Fruit fly (Drosophila melanogaster) whole organism, prepupa: ENCODE measurements around the gene Tm2.
A peak's percentile ranks its signal among the peaks of the same experiment; 100 is the strongest.

Experiments used
- CG10631 ChIP-seq: fragments of 200-800 bp; sonication (Bioruptor generic); optimal IDR thresholded peaks from 2 replicates; lab custom pipeline; 2016; ENCODE audit warnings: missing biosample characterization, missing genetic modification characterization
- CG11294 ChIP-seq: fragments of 200-800 bp; sonication (Bioruptor generic); IDR thresholded peaks from 2 replicates; pipeline ENCODE4 v1.3.6; 2022; ENCODE audit warnings: missing biosample characterization, missing genetic modification characterization
- CG11762 ChIP-seq: fragments of 200-800 bp; sonication (Bioruptor generic); optimal IDR thresholded peaks from 3 replicates; lab custom pipeline; 2016; ENCODE audit warnings: missing biosample characterization, missing genetic modification characterization; ENCODE audit not compliant: insufficient read depth
- CG11902 ChIP-seq: fragments of 200-800 bp; sonication (Bioruptor generic); optimal IDR thresholded peaks from 3 replicates; lab custom pipeline; 2016; ENCODE audit warnings: missing biosample characterization, missing genetic modification characterization
- CG15336 ChIP-seq: fragments of 200-800 bp; sonication (Bioruptor generic); IDR thresholded peaks from 2 replicates; pipeline ENCODE4 v1.3.6; 2022; ENCODE audit warnings: missing biosample characterization, missing genetic modification characterization
- CG1621 ChIP-seq: fragments of 200-800 bp; sonication (Bioruptor generic); optimal IDR thresholded peaks from 3 replicates; lab custom pipeline; 2018; ENCODE audit warnings: missing biosample characterization, mild to moderate bottlenecking, missing genetic modification characterization
- CG16779 ChIP-seq: fragments of 200-800 bp; sonication (Bioruptor generic); optimal IDR thresholded peaks from 3 replicates; lab custom pipeline; 2017; ENCODE audit warnings: missing biosample characterization, mild to moderate bottlenecking, missing genetic modification characterization
- CG3032 ChIP-seq: fragments of 200-800 bp; optimal IDR thresholded peaks from 2 replicates; lab custom pipeline; 2019; ENCODE audit warnings: missing biosample characterization, mild to moderate bottlenecking, missing genetic modification characterization, moderate library complexity
- CG32006 ChIP-seq: fragments of 200-800 bp; sonication (Bioruptor generic); optimal IDR thresholded peaks from 3 replicates; lab custom pipeline; 2017; ENCODE audit warnings: missing biosample characterization, mild to moderate bottlenecking, missing genetic modification characterization
- CG34406 ChIP-seq: fragments of 200-800 bp; sonication (Bioruptor generic); optimal IDR thresholded peaks from 3 replicates; lab custom pipeline; 2016; ENCODE audit warnings: missing biosample characterization, missing genetic modification characterization
- CG3919 ChIP-seq: fragments of 200-800 bp; sonication (Bioruptor generic); optimal IDR thresholded peaks from 3 replicates; lab custom pipeline; 2016; ENCODE audit warnings: missing biosample characterization, missing genetic modification characterization
- CG4318 ChIP-seq: fragments of 200-800 bp; sonication (Bioruptor generic); optimal IDR thresholded peaks from 3 replicates; lab custom pipeline; 2017; ENCODE audit warnings: missing biosample characterization, mild to moderate bottlenecking, missing genetic modification characterization
- CG6163 ChIP-seq: fragments of 200-800 bp; sonication (Bioruptor generic); IDR thresholded peaks from 3 replicates; pipeline ENCODE4 v1.3.6; 2022; ENCODE audit warnings: missing biosample characterization, missing genetic modification characterization
- CG6276 ChIP-seq: fragments of 200-800 bp; sonication (Bioruptor generic); optimal IDR thresholded peaks from 2 replicates; lab custom pipeline; 2017; ENCODE audit warnings: missing biosample characterization, mild to moderate bottlenecking, missing genetic modification characterization
- CG6792 ChIP-seq: fragments of 200-800 bp; sonication (Bioruptor generic); optimal IDR thresholded peaks from 3 replicates; lab custom pipeline; 2016; ENCODE audit warnings: missing biosample characterization, missing genetic modification characterization
- CG6808 ChIP-seq: fragments of 200-800 bp; sonication (Bioruptor generic); optimal IDR thresholded peaks from 3 replicates; lab custom pipeline; 2017; ENCODE audit warnings: missing biosample characterization, missing genetic modification characterization, mild to moderate bottlenecking, moderate library complexity, missing genetic modification reagents
- CG6854 ChIP-seq: fragments of 200-800 bp; sonication (Bioruptor generic); optimal IDR thresholded peaks from 2 replicates; lab custom pipeline; 2017; ENCODE audit warnings: missing biosample characterization, mild to moderate bottlenecking, missing genetic modification characterization
- CG7368 ChIP-seq: fragments of 200-800 bp; sonication (Bioruptor generic); optimal IDR thresholded peaks from 3 replicates; lab custom pipeline; 2016; ENCODE audit warnings: missing biosample characterization, missing genetic modification characterization
- CG8119 ChIP-seq: fragments of 200-800 bp; sonication (Bioruptor generic); IDR thresholded peaks from 3 replicates; pipeline ENCODE4 v1.3.6; 2022; ENCODE audit warnings: missing biosample characterization, missing genetic modification characterization
- CG8319 ChIP-seq: fragments of 200-800 bp; sonication (Bioruptor generic); optimal IDR thresholded peaks from 3 replicates; lab custom pipeline; 2016; ENCODE audit warnings: missing biosample characterization, missing genetic modification characterization
- CG8632 ChIP-seq: fragments of 200-800 bp; sonication (Bioruptor generic); optimal IDR thresholded peaks from 3 replicates; lab custom pipeline; 2016; ENCODE audit warnings: missing biosample characterization, missing genetic modification characterization
- CG9139 ChIP-seq: fragments of 200-800 bp; sonication (Bioruptor generic); optimal IDR thresholded peaks from 3 replicates; lab custom pipeline; 2017; ENCODE audit warnings: missing biosample characterization, mild to moderate bottlenecking, missing genetic modification characterization
- Eip75B ChIP-seq: fragments of 200-800 bp; sonication (Bioruptor generic); optimal IDR thresholded peaks from 3 replicates; lab custom pipeline; 2016; ENCODE audit warnings: missing biosample characterization, missing genetic modification characterization
- Eip78C ChIP-seq: fragments of 200-800 bp; sonication (Bioruptor generic); peaks from one replicate; lab custom pipeline; 2016; ENCODE audit warnings: missing biosample characterization, missing genetic modification characterization
- Eip93F ChIP-seq: fragments of 200-800 bp; sonication (Bioruptor generic); optimal IDR thresholded peaks from 2 replicates; lab custom pipeline; 2016; ENCODE audit warnings: missing biosample characterization, mild to moderate bottlenecking, missing genetic modification characterization
- Ets96B ChIP-seq: fragments of 200-800 bp; optimal IDR thresholded peaks from 2 replicates; lab custom pipeline; 2019; ENCODE audit warnings: missing biosample characterization, mild to moderate bottlenecking, missing genetic modification characterization, moderate library complexity
- Gug ChIP-seq: fragments of 200-800 bp; sonication (Bioruptor generic); IDR thresholded peaks from 2 replicates; pipeline ENCODE4 v1.3.6; 2022; ENCODE audit warnings: missing biosample characterization, missing genetic modification characterization
- Hr38 ChIP-seq: sonication (Bioruptor generic); optimal IDR thresholded peaks from 2 replicates; lab custom pipeline; 2016; ENCODE audit warnings: missing biosample characterization, missing genetic modification characterization
- Hr4 ChIP-seq: fragments of 200-800 bp; sonication (Bioruptor generic); optimal IDR thresholded peaks from 3 replicates; lab custom pipeline; 2016; ENCODE audit warnings: missing biosample characterization, missing genetic modification characterization
- Lpt ChIP-seq: fragments of 200-800 bp; sonication (Bioruptor generic); optimal IDR thresholded peaks from 3 replicates; lab custom pipeline; 2016; ENCODE audit warnings: missing biosample characterization, missing genetic modification characterization
- Met ChIP-seq: fragments of 200-800 bp; sonication (Bioruptor generic); optimal IDR thresholded peaks from 3 replicates; lab custom pipeline; 2016; ENCODE audit warnings: missing biosample characterization, missing genetic modification characterization
- Smox ChIP-seq: fragments of 200-800 bp; sonication (Bioruptor generic); optimal IDR thresholded peaks from 3 replicates; lab custom pipeline; 2016; ENCODE audit warnings: missing biosample characterization, missing genetic modification characterization
- Sox14 ChIP-seq: fragments of 200-800 bp; sonication (Bioruptor generic); optimal IDR thresholded peaks from 3 replicates; lab custom pipeline; 2016; ENCODE audit warnings: missing biosample characterization, missing genetic modification characterization
- Sox15 ChIP-seq: fragments of 200-800 bp; sonication (Bioruptor generic); optimal IDR thresholded peaks from 3 replicates; lab custom pipeline; 2016; ENCODE audit warnings: missing biosample characterization, missing genetic modification characterization
- achi ChIP-seq: fragments of 200-800 bp; sonication (Bioruptor generic); optimal IDR thresholded peaks from 3 replicates; lab custom pipeline; 2016; ENCODE audit warnings: missing biosample characterization, missing genetic modification characterization
- acj6 ChIP-seq: fragments of 200-800 bp; sonication (Bioruptor generic); optimal IDR thresholded peaks from 3 replicates; lab custom pipeline; 2016; ENCODE audit warnings: missing biosample characterization, missing genetic modification characterization
- cyc ChIP-seq: fragments of 200-800 bp; sonication (Bioruptor generic); optimal IDR thresholded peaks from 3 replicates; lab custom pipeline; 2016; ENCODE audit warnings: missing biosample characterization, missing genetic modification characterization
- dac ChIP-seq: fragments of 200-800 bp; sonication (Bioruptor generic); optimal IDR thresholded peaks from 2 replicates; lab custom pipeline; 2017; ENCODE audit warnings: missing biosample characterization, mild to moderate bottlenecking, missing genetic modification characterization
- dsx ChIP-seq: fragments of 200-800 bp; optimal IDR thresholded peaks from 3 replicates; lab custom pipeline; 2019; ENCODE audit warnings: missing biosample characterization, mild to moderate bottlenecking, missing genetic modification characterization, moderate library complexity; ENCODE audit not compliant: poor library complexity, severe bottlenecking
- eg ChIP-seq: fragments of 200-800 bp; sonication (Bioruptor generic); IDR thresholded peaks from 3 replicates; pipeline ENCODE4 v1.3.6; 2022; ENCODE audit warnings: missing biosample characterization, missing genetic modification characterization
- esn ChIP-seq: fragments of 200-800 bp; sonication (Bioruptor generic); optimal IDR thresholded peaks from 2 replicates; lab custom pipeline; 2016; ENCODE audit warnings: missing biosample characterization, mild to moderate bottlenecking, missing genetic modification characterization, moderate library complexity
- fd59A ChIP-seq: fragments of 200-800 bp; sonication (Bioruptor generic); optimal IDR thresholded peaks from 2 replicates; lab custom pipeline; 2017; ENCODE audit warnings: missing biosample characterization, mild to moderate bottlenecking, missing genetic modification characterization, missing genetic modification reagents
- fd85E ChIP-seq: fragments of 200-800 bp; sonication (Bioruptor generic); optimal IDR thresholded peaks from 3 replicates; lab custom pipeline; 2016; ENCODE audit warnings: missing biosample characterization, missing genetic modification characterization
- fkh ChIP-seq: fragments of 200-800 bp; sonication (Bioruptor generic); optimal IDR thresholded peaks from 3 replicates; lab custom pipeline; 2017; ENCODE audit warnings: missing biosample characterization, mild to moderate bottlenecking, missing genetic modification characterization, moderate library complexity
- lz ChIP-seq: fragments of 200-800 bp; sonication (Bioruptor generic); optimal IDR thresholded peaks from 3 replicates; lab custom pipeline; 2016; ENCODE audit warnings: missing biosample characterization, missing genetic modification characterization
- net ChIP-seq: fragments of 200-800 bp; sonication (Bioruptor generic); optimal IDR thresholded peaks from 3 replicates; lab custom pipeline; 2016; ENCODE audit warnings: missing biosample characterization, missing genetic modification characterization
- pdm3 ChIP-seq: fragments of 200-800 bp; sonication (Bioruptor generic); optimal IDR thresholded peaks from 3 replicates; lab custom pipeline; 2016; ENCODE audit warnings: missing biosample characterization, missing genetic modification characterization
- spab ChIP-seq: fragments of 200-800 bp; sonication (Bioruptor generic); optimal IDR thresholded peaks from 2 replicates; lab custom pipeline; 2017; ENCODE audit warnings: missing biosample characterization, mild to moderate bottlenecking, missing genetic modification characterization, missing genetic modification reagents
- svp ChIP-seq: fragments of 200-800 bp; sonication (Bioruptor generic); peaks from one replicate; lab custom pipeline; 2016; ENCODE audit warnings: missing biosample characterization, missing genetic modification characterization
- topi ChIP-seq: fragments of 200-800 bp; sonication (Bioruptor generic); optimal IDR thresholded peaks from 3 replicates; lab custom pipeline; 2016; ENCODE audit warnings: missing biosample characterization, missing genetic modification characterization
- vri ChIP-seq: fragments of 200-800 bp; sonication (Bioruptor generic); optimal IDR thresholded peaks from 3 replicates; lab custom pipeline; 2016; ENCODE audit warnings: missing biosample characterization, mild to moderate bottlenecking, missing genetic modification characterization

Gene Tm2

dm6 chr3R:15347822-15348221, 37.8 kb downstream of the Tm2 start, which contains the start of the genes CG42726 and CG42727 (continued):
- TF ChIP-seq dac (GFP tag; lab: Kevin White, UChicago) = peak; percentile 28
- no peak for TF ChIP-seq Eip75B
- TF ChIP-seq dsx (GFP tag; lab: Kevin White, UChicago) = no peak
- TF ChIP-seq CG32006 (GFP tag; lab: Kevin White, UChicago) = no peak
- TF ChIP-seq CG3032 = peak; percentile 52
- peak; percentile 34 for TF ChIP-seq cyc (GFP tag; lab: Kevin White, UChicago)
- TF ChIP-seq Sox15 (GFP tag; lab: Kevin White, UChicago) = peak; percentile 13
- TF ChIP-seq Hr38 = no peak

- TF ChIP-seq CG10631 (GFP tag; lab: Kevin White, UChicago) (peak; percentile 47), CG8319 (GFP tag; lab: Kevin White, UChicago) (no peak), CG7368 (GFP tag; lab: Kevin White, UChicago) (no peak), CG34406 (peak; percentile 24), lz (GFP tag; lab: Kevin White, UChicago) (peak; percentile 8), Sox14 (GFP tag; lab: Kevin White, UChicago) (peak; percentile 44), CG6276 (GFP tag; lab: Kevin White, UChicago) (no peak), Met (no peak), fd59A (no peak), CG6854 (no peak), spab (GFP tag; lab: Kevin White, UChicago) (no peak), Eip93F (GFP tag; lab: Kevin White, UChicago) (no peak), CG11902 (GFP tag; lab: Kevin White, UChicago) (no peak), Eip78C (GFP tag; lab: Kevin White, UChicago) (peak; percentile 75), achi (GFP tag; lab: Kevin White, UChicago) (no peak), CG15336 (GFP tag; lab: Robert Waterston, UW) (peak; percentile 29; the same call in 1 of the 2 replicates), Smox (no peak), pdm3 (no peak), Ets96B (peak; percentile 35), topi (GFP tag; lab: Kevin White, UChicago) (peak; percentile 25), CG6808 (GFP tag; lab: Kevin White, UChicago) (no peak), Eip75B (no peak), eg (GFP tag; lab: Robert Waterston, UW) (no peak), net (no peak), Hr38 (no peak), svp (GFP tag; lab: Kevin White, UChicago) (no peak), CG9139 (no peak), dac (GFP tag; lab: Kevin White, UChicago) (no peak), Sox15 (GFP tag; lab: Kevin White, UChicago) (no peak), Lpt (no peak), CG16779 (tag; lab: Kevin White, UChicago) (no peak), CG1621 (tag; lab: Kevin White, UChicago) (no peak), CG11294 (GFP tag; lab: Robert Waterston, UW) (no peak), CG6792 (GFP tag; lab: Kevin White, UChicago) (no peak), CG11762 (GFP tag; lab: Kevin White, UChicago) (no peak), esn (peak; percentile 54), CG6163 (GFP tag; lab: Robert Waterston, UW) (no peak), CG8632 (GFP tag; lab: Kevin White, UChicago) (no peak), fd85E (GFP tag; lab: Kevin White, UChicago) (no peak), fkh (peak; percentile 96), vri (GFP tag; lab: Kevin White, UChicago) (no peak), CG3919 (GFP tag; lab: Kevin White, UChicago) (no peak), acj6 (no peak), CG4318 (GFP tag; lab: Kevin White, UChicago) (no peak), CG3032 (peak; percentile 54), Hr4 (GFP tag; lab: Kevin White, UChicago) (no peak), Gug (GFP tag; lab: Robert Waterston, UW) (no peak), CG32006 (GFP tag; lab: Kevin White, UChicago) (no peak), CG8119 (no peak)
Observed at dm6 chr3R:15350993-15351426, 41.0 kb downstream of the Tm2 start, which contains the start of the genes Trs33 and Tmtc4. Gene Trs33 (minus strand): TSS chr3R:15350995. Gene Tmtc4 (plus strand): TSS chr3R:15351225.
